Worm (Caenorhabditis elegans): ENCODE data around the gene ZK596.2.

ZK596.2 gene

DNA sequence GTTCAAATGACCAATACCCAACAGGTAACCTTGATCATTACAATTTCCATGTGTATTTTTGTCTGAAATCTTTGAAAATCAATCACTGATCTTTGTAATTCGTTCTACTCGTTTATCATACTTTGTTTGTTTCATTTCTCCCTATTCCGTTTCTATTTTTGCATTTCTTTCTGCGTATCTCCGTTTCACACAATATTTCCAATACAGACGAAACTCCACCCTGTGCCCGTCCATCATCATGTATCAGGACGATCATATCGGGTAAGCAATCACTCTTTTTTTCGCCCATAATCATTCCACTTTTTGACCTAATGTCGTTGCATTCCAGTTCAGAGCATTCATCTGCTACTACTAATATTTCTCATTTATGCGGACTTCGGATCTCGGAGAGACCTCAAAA, 602 bp upstream of the ZK596.2 start, which contains the start of gene pyk-2:
Gene pyk-2, plus strand, starts transcription at position 206 of the 400 bp plus-strand sequence.
- TF ChIP-seq Y116A8C.19 (tag; optimal IDR thresholded peaks at IDR 0.05; ENCODE audit: borderline replicate concordance) (no peak), elt-2 (tag; optimal IDR thresholded peaks at IDR 0.05) (peak; percentile 49), nhr-20 (tag; optimal IDR thresholded peaks at IDR 0.05) (peak; percentile 69), lin-14 (GFP tag; optimal IDR thresholded peaks at IDR 0.05) (peak; percentile 59), efl-1 (optimal IDR thresholded peaks at IDR 0.05) (no peak), efl-1 (GFP tag; optimal IDR thresholded peaks at IDR 0.05 in 1 of 2) (peak in 1 of 2 experiments; percentile 75), nhr-19 (GFP tag; conservative IDR thresholded peaks at IDR 0.05) (peak; percentile 26), lin-35 (GFP tag; optimal IDR thresholded peaks at IDR 0.05) (peak in 1 of 2 experiments; percentile 29), tbx-2 (tag; optimal IDR thresholded peaks at IDR 0.05) (peak; percentile 19), nhr-90 (tag; optimal IDR thresholded peaks at IDR 0.05; ENCODE audit: poor library complexity) (peak; percentile 22), nhr-71 (tag; optimal IDR thresholded peaks at IDR 0.05) (peak; percentile 56), elt-3 (tag; optimal IDR thresholded peaks at IDR 0.05) (peak in 3 of 6 experiments; percentile 29 to 65 (median 64)), unc-98 (GFP tag; IDR thresholded peaks at IDR 0.05) (no peak), snu-23 (GFP tag; optimal IDR thresholded peaks at IDR 0.05) (peak; percentile 64), sptf-1 (tag; optimal IDR thresholded peaks at IDR 0.05) (no peak), ceh-8 (GFP tag; optimal IDR thresholded peaks at IDR 0.05) (no peak), nhr-85 (tag) (peak; percentile 88)

DNA sequence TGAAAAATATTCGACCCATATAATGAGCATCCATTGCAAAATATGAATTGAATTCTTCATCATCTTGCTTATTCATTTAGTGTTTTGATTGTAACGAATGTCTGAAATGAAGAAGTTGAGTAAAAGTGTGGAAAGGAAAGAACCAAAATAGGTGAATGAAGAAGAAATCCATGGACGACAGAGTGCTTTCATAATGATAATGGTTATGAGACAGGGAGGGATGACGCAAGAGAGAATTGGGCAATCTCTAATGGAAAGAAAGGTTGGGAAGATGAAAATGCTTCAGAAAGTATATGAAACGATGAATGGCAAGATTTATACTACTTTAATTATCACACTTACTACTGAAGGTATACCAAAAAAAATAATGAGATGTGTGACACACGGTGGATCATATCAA, 4.8 kb downstream of the ZK596.2 start, which contains the start of gene ZK596.3:
Gene ZK596.3, minus strand, starts transcription at position 101 of the 400 bp plus-strand sequence.
- no peak for TF ChIP-seq swsn-7 (tag; optimal IDR thresholded peaks at IDR 0.05)
- TF ChIP-seq C04F5.9 (tag; optimal IDR thresholded peaks at IDR 0.05), result no peak
- no peak for TF ChIP-seq fos-1 (tag; optimal IDR thresholded peaks at IDR 0.05)
- no peak for TF ChIP-seq sox-4 (tag; optimal IDR thresholded peaks at IDR 0.05)
- no peak for TF ChIP-seq xbp-1 (tag; optimal IDR thresholded peaks at IDR 0.05)
- TF ChIP-seq dsc-1 (tag; optimal IDR thresholded peaks at IDR 0.05), result no peak
- no peak for TF ChIP-seq hlh-17 (GFP tag; optimal IDR thresholded peaks at IDR 0.05; ENCODE audit: borderline replicate concordance)
- no peak for TF ChIP-seq nhr-47 (tag; optimal IDR thresholded peaks at IDR 0.05)
- TF ChIP-seq lir-3 (tag; optimal IDR thresholded peaks at IDR 0.05; ENCODE audit: poor library complexity), result no peak
- TF ChIP-seq dpl-1 (GFP tag; optimal IDR thresholded peaks at IDR 0.05), result no peak
- no peak for TF ChIP-seq fkh-10 (GFP tag; optimal IDR thresholded peaks at IDR 0.05)
- no peak for TF ChIP-seq nhr-12 (tag; optimal IDR thresholded peaks at IDR 0.05)
- no peak for TF ChIP-seq ceh-90 (tag; optimal IDR thresholded peaks at IDR 0.05)
- TF ChIP-seq unc-130 (tag; optimal IDR thresholded peaks at IDR 0.05), result no peak
- TF ChIP-seq unc-98 (GFP tag; IDR thresholded peaks at IDR 0.05), result no peak
- no peak for TF ChIP-seq lsy-2 (tag; optimal IDR thresholded peaks at IDR 0.05)
- TF ChIP-seq jun-1 (tag; optimal IDR thresholded peaks at IDR 0.05), result no peak
- no peak for TF ChIP-seq skn-1 (tag; optimal IDR thresholded peaks at IDR 0.05)
- no peak for TF ChIP-seq lin-39 (tag; optimal IDR thresholded peaks at IDR 0.05)

DNA sequence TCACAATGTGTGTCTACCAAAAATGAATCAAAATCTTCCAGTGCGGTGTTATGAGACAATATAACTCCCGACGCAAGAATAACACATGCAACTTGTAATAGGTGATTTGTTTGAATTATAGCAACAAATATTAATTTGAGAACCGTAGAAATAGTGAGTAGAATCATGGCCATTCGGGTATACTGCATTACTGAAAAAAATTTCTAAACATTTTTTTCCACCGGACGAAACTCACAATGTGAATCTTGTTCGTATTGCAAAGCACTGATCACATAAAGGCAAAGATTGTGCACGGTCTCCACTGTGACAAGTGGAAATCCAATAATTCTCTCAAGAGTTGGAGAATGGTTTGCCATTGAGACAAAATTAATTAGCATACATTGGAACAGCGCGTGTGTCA, 6.6 kb downstream of the ZK596.2 start:
- TF ChIP-seq Y116A8C.19 (tag; optimal IDR thresholded peaks at IDR 0.05; ENCODE audit: borderline replicate concordance), result no peak
- no peak for TF ChIP-seq pqm-1 (tag; optimal IDR thresholded peaks at IDR 0.05)
- no peak for TF ChIP-seq sox-4 (tag; optimal IDR thresholded peaks at IDR 0.05)
- TF ChIP-seq tlp-1 (tag; optimal IDR thresholded peaks at IDR 0.05), result no peak
- no peak for TF ChIP-seq nhr-71 (tag; optimal IDR thresholded peaks at IDR 0.05)
- TF ChIP-seq nhr-77 (tag; optimal IDR thresholded peaks at IDR 0.05), result no peak
- TF ChIP-seq alr-1 (tag; optimal IDR thresholded peaks at IDR 0.05; ENCODE audit: borderline replicate concordance), result no peak
- no peak for TF ChIP-seq ceh-82 (tag; optimal IDR thresholded peaks at IDR 0.05)
- TF ChIP-seq mef-2 (tag; optimal IDR thresholded peaks at IDR 0.05), result no peak
- no peak for TF ChIP-seq irx-1 (tag; optimal IDR thresholded peaks at IDR 0.05)
- TF ChIP-seq snpc-4 (tag; optimal IDR thresholded peaks at IDR 0.05), result no peak
- TF ChIP-seq nhr-11 (tag; optimal IDR thresholded peaks at IDR 0.05), result no peak
- no peak for TF ChIP-seq rnt-1 (tag; optimal IDR thresholded peaks at IDR 0.05)
- no peak for TF ChIP-seq F16B12.6 (tag; optimal IDR thresholded peaks at IDR 0.05)
- TF ChIP-seq vab-15 (tag; optimal IDR thresholded peaks at IDR 0.05), result no peak
- no peak for TF ChIP-seq pag-3 (tag; optimal IDR thresholded peaks at IDR 0.05; ENCODE audit: borderline replicate concordance, insufficient read depth)
- no peak for TF ChIP-seq sup-37 (GFP tag; optimal IDR thresholded peaks at IDR 0.05)
- TF ChIP-seq elt-2 (tag; optimal IDR thresholded peaks at IDR 0.05), result no peak
- no peak for TF ChIP-seq sptf-1 (tag; optimal IDR thresholded peaks at IDR 0.05)
- no peak for TF ChIP-seq isw-1 (GFP tag; IDR thresholded peaks at IDR 0.05)
